Worm (Caenorhabditis elegans): Measurements from ENCODE around the gene Y38H6A.3.
"Not testable (repeated sequence)": the region's sequence is repeated elsewhere in the genome, so short reads cannot be mapped to it uniquely, and the experiment has no call there.

Gene Y38H6A.3

ce11 chrV:20344889-20345288 is at the start of gene Y38H6A.3:
Gene Y38H6A.3 (plus strand): TSS chrV:20345189.
- no peak for TF ChIP-seq nhr-120 (GFP tag; IDR thresholded peaks at IDR 0.05)
- TF ChIP-seq die-1 (tag; optimal IDR thresholded peaks at IDR 0.05): no peak
- no peak for TF ChIP-seq F33H1.4 (GFP tag; IDR thresholded peaks at IDR 0.05)
- TF ChIP-seq F23B12.7 (tag; optimal IDR thresholded peaks at IDR 0.05; ENCODE audit: insufficient read depth): no peak
- no peak for TF ChIP-seq repo-1 (tag; optimal IDR thresholded peaks at IDR 0.05)
- TF ChIP-seq sptf-2 (GFP tag; optimal IDR thresholded peaks at IDR 0.05): no peak
- no peak for TF ChIP-seq F10E7.11 (tag; optimal IDR thresholded peaks at IDR 0.05)
- no peak for TF ChIP-seq hmg-20 (GFP tag; IDR thresholded peaks at IDR 0.05)
- TF ChIP-seq madf-10 (tag; optimal IDR thresholded peaks at IDR 0.05): no peak
- TF ChIP-seq F22D6.2 (tag; optimal IDR thresholded peaks at IDR 0.05): no peak
- no peak for TF ChIP-seq cebp-1 (GFP tag; IDR thresholded peaks at IDR 0.05)
- TF ChIP-seq cebp-1 (tag; optimal IDR thresholded peaks at IDR 0.05): no peak
- TF ChIP-seq lin-35 (GFP tag; optimal IDR thresholded peaks at IDR 0.05): no peak
- TF ChIP-seq egl-18 (GFP tag; IDR thresholded peaks at IDR 0.05): no peak
- no peak for TF ChIP-seq K11D2.4 (GFP tag; IDR thresholded peaks at IDR 0.05)
- no peak for TF ChIP-seq hsf-1 (GFP tag; IDR thresholded peaks at IDR 0.05)
- TF ChIP-seq hlh-26 (GFP tag; conservative IDR thresholded peaks at IDR 0.05): no peak
- no peak for TF ChIP-seq snpc-3.4 (tag; optimal IDR thresholded peaks at IDR 0.05)

ce11 chrV:20297650-20298049 is 47.3 kb upstream of the Y38H6A.3 start, which contains the start of gene ZC15.5:
Gene ZC15.5 (plus strand): TSS chrV:20297950.
- TF ChIP-seq Y95B8A.8 (GFP tag; IDR thresholded peaks at IDR 0.05): no peak
- TF ChIP-seq ceh-100 (GFP tag; IDR thresholded peaks at IDR 0.05): no peak
- no peak for TF ChIP-seq Y79H2A.3 (GFP tag; conservative IDR thresholded peaks at IDR 0.05)
- no peak for TF ChIP-seq B0019.2 (GFP tag; conservative IDR thresholded peaks at IDR 0.05)
- TF ChIP-seq Y67H2A.10 (GFP tag; conservative IDR thresholded peaks at IDR 0.05): no peak
- TF ChIP-seq hmg-1.2 (GFP tag; IDR thresholded peaks at IDR 0.05): no peak
- no peak for TF ChIP-seq lir-1 (GFP tag; conservative IDR thresholded peaks at IDR 0.05)
- TF ChIP-seq tbp1 (GFP tag; optimal IDR thresholded peaks at IDR 0.05): no peak
- TF ChIP-seq repo-1 (tag; optimal IDR thresholded peaks at IDR 0.05): no peak
- TF ChIP-seq ets-4 (GFP tag; optimal IDR thresholded peaks at IDR 0.05): no peak
- no peak for TF ChIP-seq madf-3 (GFP tag; IDR thresholded peaks at IDR 0.05)

- TF ChIP-seq ztf-22 (GFP tag; optimal IDR thresholded peaks at IDR 0.05); athp-1 (tag; optimal IDR thresholded peaks at IDR 0.05); ztf-3 (GFP tag; optimal IDR thresholded peaks at IDR 0.05): not testable (repeated sequence)
Observed at ce11 chrV:20303288-20303687, 41.7 kb upstream of the Y38H6A.3 start, which contains the start of gene ZC15.3. Gene ZC15.3 (plus strand): TSS chrV:20303588.

ce11 chrV:20305803-20306202 is 39.2 kb upstream of the Y38H6A.3 start, which contains the start of gene ZC15.1:
Gene ZC15.1 (plus strand): TSS chrV:20306103.
- TF ChIP-seq madf-3 (GFP tag; IDR thresholded peaks at IDR 0.05) (no peak), C06A6.2 (GFP tag; conservative IDR thresholded peaks at IDR 0.05) (no peak), snpc-3.4 (tag; optimal IDR thresholded peaks at IDR 0.05) (no peak), rpc-1 (optimal IDR thresholded peaks at IDR 0.05) (no peak), rpc-1 (tag; optimal IDR thresholded peaks at IDR 0.05) (no peak), akir-1 (GFP tag; optimal IDR thresholded peaks at IDR 0.05) (no peak), F22D6.2 (tag; optimal IDR thresholded peaks at IDR 0.05) (no peak), ceh-100 (GFP tag; IDR thresholded peaks at IDR 0.05) (no peak), rcor-1 (GFP tag; IDR thresholded peaks at IDR 0.05) (no peak), mxl-1 (tag; optimal IDR thresholded peaks at IDR 0.05) (no peak), sdz-38 (tag; optimal IDR thresholded peaks at IDR 0.05) (no peak), nhr-27 (tag; optimal IDR thresholded peaks at IDR 0.05) (no peak), snpc-4 (GFP tag; optimal IDR thresholded peaks at IDR 0.05) (no peak), snpc-4 (tag; optimal IDR thresholded peaks at IDR 0.05) (no peak), snpc-1.3 (tag; optimal IDR thresholded peaks at IDR 0.05; ENCODE audit: insufficient read depth) (no peak), madf-8 (GFP tag; conservative IDR thresholded peaks at IDR 0.05) (no peak), ceh-58 (GFP tag; IDR thresholded peaks at IDR 0.05) (no peak)

All from whole organism, young adult.